Worm (Caenorhabditis elegans): ENCODE data around the gene del-10.

DNA sequence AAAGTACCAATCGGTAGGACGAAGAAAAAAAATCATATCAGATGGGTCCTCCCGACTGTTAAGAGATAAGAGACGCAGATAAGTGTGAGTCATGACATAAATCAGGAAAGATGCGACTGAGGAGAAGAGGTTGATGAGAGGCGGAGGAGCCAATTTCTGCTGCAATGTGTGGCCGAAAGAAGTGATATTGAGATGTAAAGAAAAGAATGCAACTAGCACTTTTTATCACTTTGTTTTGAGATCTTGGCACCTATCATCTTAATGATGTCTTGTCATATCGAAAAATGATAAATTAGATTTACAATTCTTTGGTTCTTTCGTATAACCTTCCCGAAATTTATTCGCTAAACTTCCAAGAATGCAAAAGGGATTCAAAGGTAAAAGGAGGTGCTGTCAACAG, at the start of gene del-10:
- TF ChIP-seq R02D3.7 (tag; optimal IDR thresholded peaks at IDR 0.05) (no peak), lin-39 (tag; optimal IDR thresholded peaks at IDR 0.05) (no peak), sea-2 (GFP tag; optimal IDR thresholded peaks at IDR 0.05) (no peak), nhr-12 (tag; optimal IDR thresholded peaks at IDR 0.05) (no peak), pha-4 (tag; optimal IDR thresholded peaks at IDR 0.05) (no peak), ceh-82 (tag; optimal IDR thresholded peaks at IDR 0.05) (no peak), elt-3 (tag; optimal IDR thresholded peaks at IDR 0.05) (no peak), fkh-10 (GFP tag; optimal IDR thresholded peaks at IDR 0.05) (no peak), jun-1 (tag; optimal IDR thresholded peaks at IDR 0.05) (no peak), eor-1 (tag; optimal IDR thresholded peaks at IDR 0.05) (no peak)

Measured in whole organism, L3 larva.